Fruit fly (Drosophila melanogaster) whole organism, pupa: Measurements from ENCODE around the gene NaPi-III.

Experiments used
- CG10348 ChIP-seq: fragments of 200-800 bp; sonication (Bioruptor generic); IDR thresholded peaks from 2 replicates; pipeline ENCODE4 v1.3.6; 2022; ENCODE audit warnings: missing biosample characterization, missing genetic modification characterization
- CG17806 ChIP-seq: fragments of 200-800 bp; sonication (Bioruptor generic); optimal IDR thresholded peaks from 2 replicates; lab custom pipeline; 2018; ENCODE audit warnings: missing biosample characterization, mild to moderate bottlenecking, missing genetic modification characterization, moderate library complexity
- CG32121 ChIP-seq: fragments of 200-800 bp; sonication (Bioruptor generic); IDR thresholded peaks from 2 replicates; pipeline ENCODE4 v1.3.6; 2022; ENCODE audit warnings: missing biosample characterization, missing genetic modification characterization
- CG8159 ChIP-seq: fragments of 200-800 bp; sonication (Bioruptor generic); optimal IDR thresholded peaks from 3 replicates; lab custom pipeline; 2018; ENCODE audit warnings: missing biosample characterization, mild to moderate bottlenecking, missing genetic modification characterization, moderate library complexity
- CG9948 ChIP-seq: fragments of 200-800 bp; sonication (Bioruptor generic); optimal IDR thresholded peaks from 2 replicates; lab custom pipeline; 2018; ENCODE audit warnings: missing biosample characterization, mild to moderate bottlenecking, missing genetic modification characterization, moderate library complexity
- D1 ChIP-seq: fragments of 200-800 bp; sonication (Bioruptor generic); optimal IDR thresholded peaks from 2 replicates; lab custom pipeline; 2018; ENCODE audit warnings: missing biosample characterization, mild to moderate bottlenecking, missing genetic modification characterization, moderate library complexity
- EcR ChIP-seq: fragments of 200-800 bp; sonication (Bioruptor generic); optimal IDR thresholded peaks from 3 replicates; lab custom pipeline; 2019; ENCODE audit warnings: missing biosample characterization, missing genetic modification characterization, mild to moderate bottlenecking, moderate library complexity, missing genetic modification reagents
- Pif1B ChIP-seq: fragments of 200-800 bp; sonication (Bioruptor generic); optimal IDR thresholded peaks from 3 replicates; lab custom pipeline; 2016; ENCODE audit warnings: missing biosample characterization, missing genetic modification characterization
- Snoo ChIP-seq: fragments of 200-800 bp; sonication (Bioruptor generic); optimal IDR thresholded peaks from 3 replicates; lab custom pipeline; 2017; ENCODE audit warnings: missing biosample characterization, mild to moderate bottlenecking, missing genetic modification characterization, inconsistent platforms
- fd96Ca ChIP-seq: fragments of 200-800 bp; sonication (Bioruptor generic); IDR thresholded peaks from 3 replicates; pipeline ENCODE4 v1.3.6; 2022; ENCODE audit warnings: missing biosample characterization, missing genetic modification characterization
- rn ChIP-seq: fragments of 200-800 bp; sonication (Bioruptor generic); IDR thresholded peaks from 2 replicates; pipeline ENCODE4 v1.3.6; 2022; ENCODE audit warnings: missing biosample characterization, missing genetic modification characterization

DNA sequence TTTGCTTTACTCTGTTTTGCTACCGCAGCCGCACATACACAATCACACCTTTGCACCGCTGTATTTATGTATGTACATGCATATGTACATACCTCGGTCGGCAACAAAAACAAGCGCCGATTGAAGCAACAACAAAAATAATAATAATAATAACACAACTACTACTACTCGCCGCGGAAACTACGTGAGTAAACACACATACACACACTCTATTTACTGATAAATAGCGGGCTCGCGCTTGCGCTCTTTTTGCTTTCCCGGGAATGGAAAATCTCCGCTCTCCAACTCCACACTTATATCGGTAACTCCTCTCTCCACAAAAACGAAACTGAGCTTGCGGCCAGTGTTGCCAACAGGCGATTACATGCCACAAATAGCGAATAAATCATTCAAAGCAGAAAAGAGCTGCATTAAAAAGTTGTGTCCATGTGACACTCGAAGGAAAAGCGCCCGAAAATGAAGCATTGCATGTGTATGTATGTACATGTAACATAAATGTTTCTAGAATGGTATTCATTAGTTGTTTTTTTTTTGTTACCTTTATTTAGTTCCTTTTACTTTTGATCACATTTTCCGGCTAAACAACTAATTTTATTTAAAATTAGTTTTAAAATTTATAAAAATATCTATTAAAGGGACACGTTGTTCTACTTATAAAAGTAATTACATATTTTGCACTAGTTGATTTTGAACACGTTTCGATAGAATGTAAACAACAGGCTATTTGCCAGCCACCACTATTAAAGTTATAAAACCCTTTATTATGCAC lies 4.3 kb upstream of the NaPi-III start:
- TF ChIP-seq CG9948 (tag; lab: Kevin White, UChicago): no peak
- no peak for TF ChIP-seq CG10348 (GFP tag; lab: Robert Waterston, UW)
- TF ChIP-seq D1 (tag; lab: Kevin White, UChicago): no peak
- TF ChIP-seq fd96Ca (GFP tag; lab: Robert Waterston, UW): peak; percentile 69; the same call in 2 of the 3 replicates
- TF ChIP-seq EcR (GFP tag; lab: Kevin White, UChicago): peak; percentile 29
- peak; percentile 67 for TF ChIP-seq CG32121
- TF ChIP-seq CG17806 (tag; lab: Kevin White, UChicago): no peak
- TF ChIP-seq Snoo (tag; lab: Kevin White, UChicago): no peak
- no peak for TF ChIP-seq CG8159 (tag; lab: Kevin White, UChicago)
- no peak for TF ChIP-seq rn
- TF ChIP-seq Pif1B (GFP tag; lab: Kevin White, UChicago): no peak
